Worm (Caenorhabditis elegans): ENCODE results near the gene C16E9.2.

ce11 chrX:6970134-6970533 is 34.6 kb downstream of the C16E9.2 start:
- TF ChIP-seq ama-1 (optimal IDR thresholded peaks at IDR 0.05) (no peak), ceh-22 (tag; optimal IDR thresholded peaks at IDR 0.05) (no peak), F13H6.1 (tag; optimal IDR thresholded peaks at IDR 0.05) (no peak), tbx-7 (tag; optimal IDR thresholded peaks at IDR 0.05) (no peak), sox-4 (tag; optimal IDR thresholded peaks at IDR 0.05) (no peak), ahr-1 (tag; optimal IDR thresholded peaks at IDR 0.05) (no peak), C38D4.7 (GFP tag; optimal IDR thresholded peaks at IDR 0.05) (no peak), pha-2 (tag; optimal IDR thresholded peaks at IDR 0.05) (no peak)

All from whole organism, late embryonic.